Fruit fly (Drosophila melanogaster) whole organism, embryonic: ENCODE results near the gene BTBD9.

Experiments used
- ATbp ChIP-seq: fragments of 200-800 bp; sonication (Bioruptor generic); optimal IDR thresholded peaks from 2 replicates; lab custom pipeline; 2017; ENCODE audit warnings: missing biosample characterization, mild to moderate bottlenecking, missing genetic modification characterization, missing genetic modification reagents
- Aef1 ChIP-seq: fragments of 200-800 bp; sonication (Bioruptor generic); IDR thresholded peaks from 3 replicates; pipeline ENCODE4 v1.3.6; 2022; ENCODE audit warnings: missing biosample characterization, missing genetic modification characterization
- CG12391 ChIP-seq: fragments of 200-800 bp; sonication (Bioruptor generic); optimal IDR thresholded peaks from 3 replicates; lab custom pipeline; 2018; ENCODE audit warnings: missing biosample characterization, mild to moderate bottlenecking, missing genetic modification characterization, moderate library complexity
- CG15269 ChIP-seq: fragments of 200-800 bp; sonication (Bioruptor generic); optimal IDR thresholded peaks from 2 replicates; lab custom pipeline; 2018; ENCODE audit warnings: missing biosample characterization, mild to moderate bottlenecking, missing genetic modification characterization, moderate library complexity
- CG18619 ChIP-seq: fragments of 200-800 bp; sonication (Bioruptor generic); optimal IDR thresholded peaks from 3 replicates; lab custom pipeline; 2017; ENCODE audit warnings: missing biosample characterization, mild to moderate bottlenecking, missing genetic modification characterization
- CG2120 ChIP-seq: fragments of 200-800 bp; sonication (Bioruptor generic); optimal IDR thresholded peaks from 3 replicates; lab custom pipeline; 2016; ENCODE audit warnings: missing biosample characterization, missing genetic modification characterization
- CG2199 ChIP-seq: fragments of 200-800 bp; sonication (Bioruptor generic); IDR thresholded peaks from 3 replicates; pipeline ENCODE4 v1.3.6; 2022; ENCODE audit warnings: missing biosample characterization, missing genetic modification characterization
- CG2875 ChIP-seq: fragments of 200-800 bp; sonication (Bioruptor generic); optimal IDR thresholded peaks from 2 replicates; lab custom pipeline; 2017; ENCODE audit warnings: missing biosample characterization, mild to moderate bottlenecking, missing genetic modification characterization, missing genetic modification reagents
- CG31365 ChIP-seq: fragments of 200-800 bp; sonication (Bioruptor generic); optimal IDR thresholded peaks from 2 replicates; lab custom pipeline; 2018; ENCODE audit warnings: missing biosample characterization, mild to moderate bottlenecking, missing genetic modification characterization
- CG4404 ChIP-seq: fragments of 200-800 bp; sonication (Bioruptor generic); IDR thresholded peaks from 2 replicates; pipeline ENCODE4 v1.3.6; 2022; ENCODE audit warnings: missing biosample characterization, missing genetic modification characterization
- CG6254 ChIP-seq: fragments of 200-800 bp; sonication (Bioruptor generic); optimal IDR thresholded peaks from 3 replicates; lab custom pipeline; 2017; ENCODE audit warnings: mild to moderate bottlenecking, missing biosample characterization, missing genetic modification reagents, missing genetic modification characterization
- CG6791 ChIP-seq: fragments of 200-800 bp; sonication (Bioruptor generic); IDR thresholded peaks from 3 replicates; pipeline ENCODE4 v1.3.6; 2022; ENCODE audit warnings: missing biosample characterization, missing genetic modification characterization; ENCODE audit not compliant: partially characterized antibody
- CG7357 ChIP-seq: fragments of 200-800 bp; sonication (Bioruptor generic); IDR thresholded peaks from 3 replicates; pipeline ENCODE4 v1.3.6; 2022; ENCODE audit warnings: missing biosample characterization, missing genetic modification characterization
- CG8388 ChIP-seq: fragments of 200-800 bp; sonication (Bioruptor generic); optimal IDR thresholded peaks from 2 replicates; lab custom pipeline; 2019; ENCODE audit warnings: missing biosample characterization, mild to moderate bottlenecking, missing genetic modification characterization, moderate library complexity
- CG8765 ChIP-seq: fragments of 200-800 bp; sonication (Bioruptor generic); IDR thresholded peaks from 2 replicates; pipeline ENCODE4 v1.3.6; 2022; ENCODE audit warnings: missing biosample characterization, missing genetic modification characterization
- CG8944 ChIP-seq: fragments of 200-800 bp; sonication (Bioruptor generic); optimal IDR thresholded peaks from 3 replicates; lab custom pipeline; 2016; ENCODE audit warnings: missing biosample characterization, missing genetic modification characterization
- HLH3B ChIP-seq: fragments of 200-800 bp; sonication (Bioruptor generic); IDR thresholded peaks from 2 replicates; pipeline ENCODE4 v1.3.6; 2022; ENCODE audit warnings: missing biosample characterization, missing genetic modification characterization
- Hand ChIP-seq: fragments of 200-800 bp; sonication (Bioruptor generic); optimal IDR thresholded peaks from 2 replicates; lab custom pipeline; 2017; ENCODE audit warnings: mild to moderate bottlenecking, missing biosample characterization, missing genetic modification reagents, missing genetic modification characterization
- MTF-1 ChIP-seq: fragments of 200-800 bp; sonication (Bioruptor generic); optimal IDR thresholded peaks from 2 replicates; lab custom pipeline; 2018; ENCODE audit warnings: missing biosample characterization, mild to moderate bottlenecking, missing genetic modification characterization, borderline replicate concordance
- Oaz ChIP-seq: fragments of 200-800 bp; sonication (Bioruptor generic); IDR thresholded peaks from 2 replicates; pipeline ENCODE4 v1.3.6; 2022; ENCODE audit warnings: missing biosample characterization, missing genetic modification characterization
- Xrp1 ChIP-seq: fragments of 200-800 bp; sonication (Bioruptor generic); IDR thresholded peaks from 2 replicates; pipeline ENCODE4 v1.3.6; 2022; ENCODE audit warnings: missing biosample characterization, missing genetic modification characterization
- abd-A ChIP-seq: fragments of 200-800 bp; sonication (Bioruptor generic); optimal IDR thresholded peaks from 3 replicates; lab custom pipeline; 2019; ENCODE audit warnings: missing biosample characterization, mild to moderate bottlenecking, missing genetic modification characterization, moderate library complexity
- cad ChIP-seq: fragments of >200 bp; optimal IDR thresholded peaks from 2 replicates; lab custom pipeline; 2017; ENCODE audit warnings: missing biosample characterization, missing genetic modification characterization
- chinmo ChIP-seq: fragments of 200-800 bp; sonication (Bioruptor generic); IDR thresholded peaks from 4 replicates; pipeline ENCODE4 v1.3.6; 2022; ENCODE audit warnings: missing biosample characterization, missing genetic modification characterization; ENCODE audit not compliant: partially characterized antibody
- gfzf ChIP-seq: fragments of 200-800 bp; sonication (Bioruptor generic); optimal IDR thresholded peaks from 2 replicates; lab custom pipeline; 2016; ENCODE audit warnings: missing biosample characterization, mild to moderate bottlenecking, missing genetic modification characterization, moderate library complexity
- grau ChIP-seq: fragments of 200-800 bp; optimal IDR thresholded peaks from 3 replicates; lab custom pipeline; 2019; ENCODE audit warnings: missing biosample characterization, mild to moderate bottlenecking, missing genetic modification characterization, moderate library complexity
- gsb-n ChIP-seq: fragments of 200-800 bp; sonication (Bioruptor generic); optimal IDR thresholded peaks from 3 replicates; lab custom pipeline; 2018; ENCODE audit warnings: missing biosample characterization, mild to moderate bottlenecking, missing genetic modification characterization
- hb ChIP-seq: fragments of 200-800 bp; sonication (Bioruptor generic); IDR thresholded peaks from 3 replicates; pipeline ENCODE4 v1.3.6; 2022; ENCODE audit warnings: missing biosample characterization, missing genetic modification characterization; ENCODE audit not compliant: partially characterized antibody
- hkb ChIP-seq, 2 experiments: fragments of 200-800 bp in 1 of 2; fragments of >200 bp in 1 of 2; sonication (Bioruptor generic) in 1 of 2; IDR thresholded peaks in 1 of 2; optimal IDR thresholded peaks in 1 of 2; 2 replicates each; pipeline versions ENCODE4 v1.3.6 to Lab custom; 2017 to 2022; ENCODE audit warnings: missing biosample characterization in 1 of 2, missing genetic modification characterization in 1 of 2
- jing ChIP-seq: fragments of 200-800 bp; sonication (Bioruptor generic); optimal IDR thresholded peaks from 2 replicates; lab custom pipeline; 2018; ENCODE audit warnings: missing biosample characterization, mild to moderate bottlenecking, missing genetic modification characterization
- kah ChIP-seq: fragments of 200-800 bp; sonication (Bioruptor generic); optimal IDR thresholded peaks from 2 replicates; lab custom pipeline; 2018; ENCODE audit warnings: missing biosample characterization, mild to moderate bottlenecking, missing genetic modification characterization
- kay ChIP-seq: fragments of 200-800 bp; sonication (Bioruptor generic); optimal IDR thresholded peaks from 2 replicates; lab custom pipeline; 2016; ENCODE audit warnings: missing biosample characterization, missing genetic modification characterization
- lbe ChIP-seq: fragments of 200-800 bp; sonication (Bioruptor generic); optimal IDR thresholded peaks from 2 replicates; lab custom pipeline; 2016; ENCODE audit warnings: missing biosample characterization, mild to moderate bottlenecking, missing genetic modification characterization
- nmo ChIP-seq: fragments of 200-800 bp; sonication (Bioruptor generic); optimal IDR thresholded peaks from 2 replicates; lab custom pipeline; 2018; ENCODE audit warnings: missing biosample characterization, mild to moderate bottlenecking, missing genetic modification characterization, moderate library complexity
- repo ChIP-seq: fragments of 200-800 bp; sonication (Bioruptor generic); optimal IDR thresholded peaks from 2 replicates; lab custom pipeline; 2016; ENCODE audit warnings: missing biosample characterization, missing genetic modification characterization
- sd ChIP-seq: fragments of 200-800 bp; sonication (Bioruptor generic); optimal IDR thresholded peaks from 3 replicates; lab custom pipeline; 2018; ENCODE audit warnings: missing biosample characterization, mild to moderate bottlenecking, missing genetic modification characterization, moderate library complexity
- sens ChIP-seq: fragments of 200-800 bp; sonication (Bioruptor generic); peaks from one replicate; lab custom pipeline; 2016; ENCODE audit warnings: missing biosample characterization, missing genetic modification characterization
- sqz ChIP-seq: fragments of 200-800 bp; sonication (Bioruptor generic); optimal IDR thresholded peaks from 3 replicates; lab custom pipeline; 2018; ENCODE audit warnings: missing biosample characterization, mild to moderate bottlenecking, missing genetic modification characterization
- vvl ChIP-seq: fragments of 200-800 bp; sonication (Bioruptor generic); IDR thresholded peaks from 2 replicates; pipeline ENCODE4 v1.3.6; 2022; ENCODE audit warnings: missing biosample characterization, missing genetic modification characterization

BTBD9 gene

dm6 chrX:10721901-10722479, 46.3 kb upstream of the BTBD9 start (continued):
- TF ChIP-seq nmo (peak; percentile 20), CG8765 (GFP tag; lab: Robert Waterston, UW) (no peak), cad (GFP tag; lab: Kevin White, UChicago) (no peak), ATbp (GFP tag; lab: Kevin White, UChicago) (peak; percentile 48), CG12391 (peak; percentile 26)
- TF ChIP-seq, all 482 proteins: peak for 48

dm6 chrX:10723488-10724254, 44.7 kb upstream of the BTBD9 start:
- TF ChIP-seq nmo (no peak), sens (GFP tag; lab: Kevin White, UChicago) (peak; percentile 23), grau (no peak)

- TF ChIP-seq grau, result peak; percentile 60
- TF ChIP-seq kay (GFP tag; lab: Kevin White, UChicago), result no peak
- TF ChIP-seq sd (tag; lab: Kevin White, UChicago), result peak; percentile 74
- TF ChIP-seq sens (GFP tag; lab: Kevin White, UChicago), result peak; percentile 45
- TF ChIP-seq gsb-n (tag; lab: Kevin White, UChicago), result peak; percentile 6
- 0 out of 4 replicates have a peak, but pooled peaks have one; percentile 23 for TF ChIP-seq chinmo (GFP tag; lab: Robert Waterston, UW)
- TF ChIP-seq repo (GFP tag; lab: Kevin White, UChicago), result no peak
- TF ChIP-seq vvl (GFP tag; lab: Robert Waterston, UW), result peak; percentile 81; the same call in 1 of the 2 replicates
- no peak for TF ChIP-seq MTF-1 (GFP tag; lab: Kevin White, UChicago)
- TF ChIP-seq abd-A (tag; lab: Kevin White, UChicago), result peak; percentile 56
- TF ChIP-seq kah (GFP tag; lab: Kevin White, UChicago), result no peak
- TF ChIP-seq, all 482 proteins: peak for 7
Observed at dm6 chrX:10726105-10726694, 42.1 kb upstream of the BTBD9 start.

dm6 chrX:10727318-10727717, 41.0 kb upstream of the BTBD9 start:
- 0 out of 3 replicates have a peak, but pooled peaks have one; percentile 46 for TF ChIP-seq CG2199
- TF ChIP-seq HLH3B (GFP tag; lab: Robert Waterston, UW), result no peak
- no peak for TF ChIP-seq Aef1 (GFP tag; lab: Robert Waterston, UW)

- no peak for TF ChIP-seq gfzf (GFP tag; lab: Kevin White, UChicago)
- no peak for TF ChIP-seq sqz (GFP tag; lab: Kevin White, UChicago)
- no peak for TF ChIP-seq Xrp1 (GFP tag; lab: Robert Waterston, UW)
- no peak for TF ChIP-seq CG15269
- no peak for TF ChIP-seq Aef1 (GFP tag; lab: Robert Waterston, UW)
- TF ChIP-seq CG2875 (GFP tag; lab: Kevin White, UChicago), result peak; percentile 30
- no peak for TF ChIP-seq CG7357 (GFP tag; lab: Robert Waterston, UW)
- no peak for TF ChIP-seq hb (GFP tag; lab: Robert Waterston, UW)
- TF ChIP-seq vvl (GFP tag; lab: Robert Waterston, UW), result no peak
- no peak for TF ChIP-seq CG4404 (GFP tag; lab: Robert Waterston, UW)
- no peak for TF ChIP-seq CG18619 (GFP tag; lab: Kevin White, UChicago)
- TF ChIP-seq Oaz (GFP tag; lab: Robert Waterston, UW), result no peak
- TF ChIP-seq CG8388 (GFP tag; lab: Kevin White, UChicago), result no peak
- no peak for TF ChIP-seq jing (GFP tag; lab: Kevin White, UChicago)
- no peak for TF ChIP-seq hkb (optimal IDR thresholded peaks at IDR 0.05; lab: Kevin White, UChicago)
- TF ChIP-seq hkb (GFP tag; IDR thresholded peaks at IDR 0.05; lab: Robert Waterston, UW), result no peak
- TF ChIP-seq ATbp (GFP tag; lab: Kevin White, UChicago), result peak; percentile 31
- TF ChIP-seq lbe (GFP tag; lab: Kevin White, UChicago), result peak; percentile 77
- no peak for TF ChIP-seq CG6254 (GFP tag; lab: Kevin White, UChicago)
- no peak for TF ChIP-seq Hand (GFP tag; lab: Kevin White, UChicago)
- no peak for TF ChIP-seq CG31365
- TF ChIP-seq CG8944, result no peak
- no peak for TF ChIP-seq CG2120 (GFP tag; lab: Kevin White, UChicago)
- no peak for TF ChIP-seq CG6791 (GFP tag; lab: Robert Waterston, UW)
Observed at dm6 chrX:10728024-10728423, 40.3 kb upstream of the BTBD9 start.
